Fruit fly (Drosophila melanogaster) whole organism, embryonic: ENCODE data around the gene Grip91.

Experiments
- CG14965 ChIP-seq: fragments of 200-800 bp; sonication (Bioruptor generic); optimal IDR thresholded peaks from 2 replicates; lab custom pipeline; 2016; ENCODE audit warnings: missing biosample characterization, missing genetic modification characterization, borderline replicate concordance
- bowl ChIP-seq: fragments of 200-800 bp; sonication (Bioruptor generic); IDR thresholded peaks from 2 replicates; pipeline ENCODE4 v1.3.6; 2022; ENCODE audit warnings: missing biosample characterization, missing genetic modification characterization
- cas ChIP-seq: fragments of 200-800 bp; sonication (Bioruptor generic); IDR thresholded peaks from 2 replicates; pipeline ENCODE4 v1.3.6; 2022; ENCODE audit warnings: missing biosample characterization, missing genetic modification characterization
- nerfin-1 ChIP-seq: fragments of 200-800 bp; sonication (Bioruptor generic); optimal IDR thresholded peaks from 3 replicates; lab custom pipeline; 2019; ENCODE audit warnings: missing biosample characterization, mild to moderate bottlenecking, missing genetic modification characterization, moderate library complexity
- schlank ChIP-seq: fragments of 200-800 bp; sonication (Bioruptor generic); optimal IDR thresholded peaks from 2 replicates; lab custom pipeline; 2018; ENCODE audit warnings: missing biosample characterization, mild to moderate bottlenecking, missing genetic modification characterization

DNA sequence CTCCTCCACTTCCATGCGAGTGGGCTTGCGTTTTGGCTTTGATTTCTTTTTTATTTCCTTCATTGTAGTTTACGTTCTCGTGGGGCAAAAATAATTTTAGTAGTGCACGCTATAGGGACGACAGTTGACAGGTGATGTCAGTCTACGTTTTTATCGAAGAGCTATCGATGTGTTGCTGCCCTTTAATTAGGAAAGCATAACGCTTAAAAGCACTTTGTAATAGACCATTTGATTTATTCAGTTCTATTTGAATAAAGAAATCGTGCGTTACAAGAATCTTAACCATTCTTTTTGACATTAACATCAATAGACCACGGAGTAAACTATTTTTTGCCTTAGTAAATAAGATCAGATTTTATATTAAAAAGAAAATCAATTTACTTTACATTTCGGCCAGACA, 46.5 kb upstream of the Grip91 start, which contains the start of gene CG10993:
- TF ChIP-seq cas (GFP tag; lab: Robert Waterston, UW) (no peak), bowl (no peak), nerfin-1 (no peak), CG14965 (GFP tag; lab: Kevin White, UChicago) (no peak), schlank (tag; lab: Kevin White, UChicago) (no peak)
